Fruit fly (Drosophila melanogaster) whole organism, embryonic: Measurements from ENCODE around the gene Gnmt.

ENCODE experiments used
- Ada2b ChIP-seq: fragments of 200-800 bp; sonication (Bioruptor generic); IDR thresholded peaks from 2 replicates; pipeline ENCODE4 v1.3.6; 2022; ENCODE audit warnings: missing biosample characterization, missing genetic modification characterization
- Atf6 ChIP-seq: fragments of 200-800 bp; sonication (Bioruptor generic); IDR thresholded peaks from 2 replicates; pipeline ENCODE4 v1.3.6; 2022; ENCODE audit warnings: missing biosample characterization, missing genetic modification characterization
- CG10209 ChIP-seq: fragments of 200-800 bp; sonication (Bioruptor generic); optimal IDR thresholded peaks from 3 replicates; lab custom pipeline; 2017; ENCODE audit warnings: missing biosample characterization, mild to moderate bottlenecking, missing genetic modification characterization, missing genetic modification reagents
- CG13287 ChIP-seq: fragments of 200-800 bp; sonication (Bioruptor generic); IDR thresholded peaks from 2 replicates; pipeline ENCODE4 v1.3.6; 2022; ENCODE audit warnings: missing biosample characterization, missing genetic modification characterization; ENCODE audit not compliant: partially characterized antibody
- CG15479 ChIP-seq: fragments of 200-800 bp; sonication (Bioruptor generic); optimal IDR thresholded peaks from 3 replicates; lab custom pipeline; 2019; ENCODE audit warnings: missing biosample characterization, mild to moderate bottlenecking, missing genetic modification characterization, moderate library complexity
- CG2875 ChIP-seq: fragments of 200-800 bp; sonication (Bioruptor generic); optimal IDR thresholded peaks from 2 replicates; lab custom pipeline; 2017; ENCODE audit warnings: missing biosample characterization, mild to moderate bottlenecking, missing genetic modification characterization, missing genetic modification reagents
- CG3995 ChIP-seq: fragments of 200-800 bp; sonication (Bioruptor generic); optimal IDR thresholded peaks from 3 replicates; lab custom pipeline; 2016; ENCODE audit warnings: missing biosample characterization, missing genetic modification characterization
- CG4707 ChIP-seq: fragments of 200-800 bp; sonication (Bioruptor generic); optimal IDR thresholded peaks from 2 replicates; lab custom pipeline; 2018; ENCODE audit warnings: missing biosample characterization, mild to moderate bottlenecking, missing genetic modification characterization, moderate library complexity
- CG4820 ChIP-seq: fragments of 200-800 bp; sonication (Bioruptor generic); optimal IDR thresholded peaks from 3 replicates; lab custom pipeline; 2016; ENCODE audit warnings: missing biosample characterization, missing genetic modification characterization
- CG7372 ChIP-seq: fragments of 200-800 bp; sonication (Bioruptor generic); IDR thresholded peaks from 2 replicates; pipeline ENCODE4 v1.3.6; 2022; ENCODE audit warnings: missing biosample characterization, missing genetic modification characterization
- CG7745 ChIP-seq: fragments of 200-800 bp; sonication (Bioruptor generic); optimal IDR thresholded peaks from 2 replicates; lab custom pipeline; 2018; ENCODE audit warnings: missing biosample characterization, mild to moderate bottlenecking, missing genetic modification characterization, moderate library complexity
- CG7786 ChIP-seq: fragments of 200-800 bp; sonication (Bioruptor generic); optimal IDR thresholded peaks from 2 replicates; lab custom pipeline; 2016; ENCODE audit warnings: missing biosample characterization, missing genetic modification characterization
- CG8281 ChIP-seq: fragments of 200-800 bp; sonication (Bioruptor generic); optimal IDR thresholded peaks from 2 replicates; lab custom pipeline; 2018; ENCODE audit warnings: missing biosample characterization, mild to moderate bottlenecking, missing genetic modification characterization, moderate library complexity
- CG8924 ChIP-seq: fragments of 200-800 bp; optimal IDR thresholded peaks from 3 replicates; lab custom pipeline; 2019; ENCODE audit warnings: missing biosample characterization, mild to moderate bottlenecking, missing genetic modification characterization, moderate library complexity
- CG9876 ChIP-seq: fragments of 200-800 bp; sonication (Bioruptor generic); optimal IDR thresholded peaks from 2 replicates; lab custom pipeline; 2016; ENCODE audit warnings: missing biosample characterization, missing genetic modification characterization
- CkIIα-i1 ChIP-seq: fragments of 200-800 bp; sonication (Bioruptor generic); IDR thresholded peaks from 2 replicates; pipeline ENCODE4 v1.3.6; 2022; ENCODE audit warnings: missing biosample characterization, missing genetic modification characterization
- CoRest ChIP-seq: fragments of 200-800 bp; sonication (Bioruptor generic); optimal IDR thresholded peaks from 3 replicates; lab custom pipeline; 2018; ENCODE audit warnings: missing biosample characterization, mild to moderate bottlenecking, missing genetic modification characterization, moderate library complexity
- Dad ChIP-seq: fragments of 200-800 bp; sonication (Bioruptor generic); optimal IDR thresholded peaks from 3 replicates; lab custom pipeline; 2016; ENCODE audit warnings: missing biosample characterization, missing genetic modification characterization
- Doc2 ChIP-seq: fragments of 200-800 bp; sonication (Bioruptor generic); IDR thresholded peaks from 2 replicates; pipeline ENCODE4 v1.3.6; 2022; ENCODE audit warnings: missing biosample characterization, missing genetic modification characterization
- Dp ChIP-seq: fragments of 200-800 bp; sonication (Bioruptor generic); optimal IDR thresholded peaks from 2 replicates; lab custom pipeline; 2018; ENCODE audit warnings: missing biosample characterization, mild to moderate bottlenecking, missing genetic modification characterization, moderate library complexity
- Drgx ChIP-seq: fragments of 200-800 bp; sonication (Bioruptor generic); IDR thresholded peaks from 2 replicates; pipeline ENCODE4 v1.3.6; 2022; ENCODE audit warnings: missing biosample characterization, missing genetic modification characterization
- ERR ChIP-seq: fragments of 200-800 bp; sonication (Bioruptor generic); optimal IDR thresholded peaks from 2 replicates; lab custom pipeline; 2016; ENCODE audit warnings: missing biosample characterization, missing genetic modification characterization
- HLH4C ChIP-seq: fragments of 200-800 bp; sonication (Bioruptor generic); IDR thresholded peaks from 3 replicates; pipeline ENCODE4 v1.3.6; 2022; ENCODE audit warnings: missing biosample characterization, missing genetic modification characterization; ENCODE audit not compliant: partially characterized antibody
- Hmx ChIP-seq: fragments of 200-800 bp; sonication (Bioruptor generic); optimal IDR thresholded peaks from 2 replicates; lab custom pipeline; 2016; ENCODE audit warnings: missing biosample characterization, missing genetic modification characterization
- Jarid2 ChIP-seq: fragments of 200-800 bp; sonication (Bioruptor generic); optimal IDR thresholded peaks from 3 replicates; lab custom pipeline; 2017; ENCODE audit warnings: mild to moderate bottlenecking, missing biosample characterization, missing genetic modification reagents, missing genetic modification characterization
- Lhr ChIP-seq: fragments of 200-800 bp; sonication (Bioruptor generic); optimal IDR thresholded peaks from 3 replicates; lab custom pipeline; 2017; ENCODE audit warnings: mild to moderate bottlenecking, missing biosample characterization, missing genetic modification reagents, missing genetic modification characterization
- Lim3 ChIP-seq: fragments of 200-800 bp; sonication (Bioruptor generic); IDR thresholded peaks from 2 replicates; pipeline ENCODE4 v1.3.6; 2022; ENCODE audit warnings: missing biosample characterization, missing genetic modification characterization
- Lpt ChIP-seq: fragments of >200 bp; optimal IDR thresholded peaks from 2 replicates; lab custom pipeline; 2018; ENCODE audit warnings: missing biosample characterization, missing genetic modification characterization
- Mrtf ChIP-seq: fragments of 200-800 bp; sonication (Bioruptor generic); IDR thresholded peaks from 3 replicates; pipeline ENCODE4 v1.3.6; 2022; ENCODE audit warnings: missing biosample characterization, missing genetic modification characterization
- NK7.1 ChIP-seq: fragments of 200-800 bp; sonication (Bioruptor generic); optimal IDR thresholded peaks from 3 replicates; lab custom pipeline; 2016; ENCODE audit warnings: missing biosample characterization, missing genetic modification characterization
- Rx ChIP-seq: fragments of 200-800 bp; sonication (Bioruptor generic); IDR thresholded peaks from 2 replicates; pipeline ENCODE4 v1.3.6; 2022; ENCODE audit warnings: missing biosample characterization, missing genetic modification characterization
- Side ChIP-seq: fragments of 200-800 bp; sonication (Bioruptor generic); optimal IDR thresholded peaks from 2 replicates; lab custom pipeline; 2016; ENCODE audit warnings: missing biosample characterization, missing genetic modification characterization
- Xbp1 ChIP-seq: fragments of 200-800 bp; sonication (Bioruptor generic); optimal IDR thresholded peaks from 3 replicates; lab custom pipeline; 2016; ENCODE audit warnings: missing biosample characterization, mild to moderate bottlenecking, missing genetic modification characterization
- ab ChIP-seq: fragments of 200-800 bp; sonication (Bioruptor generic); optimal IDR thresholded peaks from 2 replicates; lab custom pipeline; 2016; ENCODE audit warnings: missing biosample characterization, missing genetic modification characterization
- cas ChIP-seq: fragments of 200-800 bp; sonication (Bioruptor generic); IDR thresholded peaks from 2 replicates; pipeline ENCODE4 v1.3.6; 2022; ENCODE audit warnings: missing biosample characterization, missing genetic modification characterization
- caup ChIP-seq: fragments of 200-800 bp; sonication (Bioruptor generic); optimal IDR thresholded peaks from 3 replicates; lab custom pipeline; 2017; ENCODE audit warnings: missing biosample characterization, mild to moderate bottlenecking, missing genetic modification characterization, moderate library complexity; ENCODE audit not compliant: severe bottlenecking
- dan ChIP-seq: fragments of 200-800 bp; sonication (Bioruptor generic); IDR thresholded peaks from 2 replicates; pipeline ENCODE4 v1.3.6; 2022; ENCODE audit warnings: missing biosample characterization, missing genetic modification characterization
- eve ChIP-seq, 2 experiments: fragments of >200 bp; optimal IDR thresholded peaks; 2 replicates each; lab custom pipeline; 2017; ENCODE audit warnings: missing biosample characterization in 2 of 2, missing genetic modification characterization in 2 of 2
- ewg ChIP-seq: fragments of 200-800 bp; sonication (Bioruptor generic); optimal IDR thresholded peaks from 3 replicates; lab custom pipeline; 2017; ENCODE audit warnings: mild to moderate bottlenecking, missing biosample characterization, missing genetic modification reagents, missing genetic modification characterization
- fd96Cb ChIP-seq: fragments of 200-800 bp; sonication (Bioruptor generic); optimal IDR thresholded peaks from 2 replicates; lab custom pipeline; 2018; ENCODE audit warnings: missing biosample characterization, mild to moderate bottlenecking, missing genetic modification characterization, moderate library complexity
- gro ChIP-seq: fragments of 200-800 bp; sonication (Bioruptor generic); optimal IDR thresholded peaks from 2 replicates; lab custom pipeline; 2016; ENCODE audit warnings: missing biosample characterization, missing genetic modification characterization
- oc ChIP-seq: fragments of 200-800 bp; sonication (Bioruptor generic); optimal IDR thresholded peaks from 2 replicates; lab custom pipeline; 2018; ENCODE audit warnings: missing biosample characterization, mild to moderate bottlenecking, missing genetic modification characterization, moderate library complexity
- org-1 ChIP-seq: fragments of 200-800 bp; sonication (Bioruptor generic); optimal IDR thresholded peaks from 2 replicates; lab custom pipeline; 2017; ENCODE audit warnings: missing biosample characterization, missing genetic modification characterization
- sens ChIP-seq: fragments of 200-800 bp; sonication (Bioruptor generic); peaks from one replicate; lab custom pipeline; 2016; ENCODE audit warnings: missing biosample characterization, missing genetic modification characterization
- tin ChIP-seq: fragments of 200-800 bp; sonication (Bioruptor generic); optimal IDR thresholded peaks from 3 replicates; lab custom pipeline; 2016; ENCODE audit warnings: missing biosample characterization, missing genetic modification characterization
- tio ChIP-seq: fragments of 200-800 bp; sonication (Bioruptor generic); optimal IDR thresholded peaks from 2 replicates; lab custom pipeline; 2017; ENCODE audit warnings: missing biosample characterization, missing genetic modification characterization, inconsistent platforms
- tll ChIP-seq, 2 experiments: fragments of 200-800 bp in 1 of 2; fragments of >200 bp in 1 of 2; sonication (Bioruptor generic) in 1 of 2; optimal IDR thresholded peaks; 2 replicates each; lab custom pipeline; 2017 to 2019; ENCODE audit warnings: missing biosample characterization in 2 of 2, missing genetic modification characterization in 2 of 2, mild to moderate bottlenecking in 1 of 2, moderate library complexity in 1 of 2
- vnd ChIP-seq: fragments of 200-800 bp; sonication (Bioruptor generic); IDR thresholded peaks from 3 replicates; pipeline ENCODE4 v1.3.6; 2022; ENCODE audit warnings: missing biosample characterization, missing genetic modification characterization; ENCODE audit not compliant: partially characterized antibody
- zfh2 ChIP-seq: fragments of 200-800 bp; sonication (Bioruptor generic); optimal IDR thresholded peaks from 2 replicates; lab custom pipeline; 2016; ENCODE audit warnings: missing biosample characterization, missing genetic modification characterization

Gene Gnmt

DNA sequence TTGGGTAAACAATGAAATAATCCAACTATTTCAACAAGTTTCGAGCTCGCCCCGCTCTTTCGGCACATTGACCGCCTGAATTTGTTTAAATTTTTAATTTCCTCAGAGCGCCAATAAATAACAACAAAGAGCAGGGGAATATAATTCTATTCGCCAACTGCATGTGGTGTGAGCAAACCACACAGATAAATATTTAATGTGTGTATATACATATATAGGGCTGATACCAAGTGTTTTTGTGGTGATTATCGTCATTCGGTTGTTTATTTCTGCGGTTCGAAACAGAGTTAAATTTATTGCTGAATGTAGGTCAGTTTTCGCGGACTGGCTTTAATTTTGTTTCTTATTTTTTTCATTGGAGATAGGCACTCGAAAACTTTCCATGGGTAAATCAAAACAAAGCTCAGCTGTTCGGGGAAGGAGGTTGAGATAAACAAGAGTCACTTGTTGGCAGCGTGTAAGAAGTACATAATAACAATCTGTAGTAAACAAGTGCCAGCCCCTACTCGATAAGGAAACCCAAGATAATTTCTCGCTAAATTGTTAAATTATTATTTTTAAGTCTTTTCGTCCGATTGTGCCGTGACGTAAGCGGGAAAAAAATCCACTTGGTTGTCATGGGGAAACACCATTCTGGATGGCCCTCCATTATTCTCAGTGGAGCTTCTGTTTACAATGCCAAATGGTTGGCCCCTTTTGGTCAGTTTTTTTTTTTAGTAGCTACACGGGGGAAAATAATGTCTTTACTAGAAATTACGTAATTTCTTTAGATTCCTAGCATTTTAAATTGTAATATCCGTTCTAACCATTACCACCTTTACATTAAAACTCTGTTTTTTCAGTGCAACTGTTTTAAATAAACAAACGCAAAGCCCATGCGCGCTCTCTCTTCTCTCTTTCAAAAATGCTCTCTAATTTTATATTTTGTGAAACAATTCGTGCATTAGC, 43.5 kb downstream of the Gnmt start (continued):
- TF ChIP-seq CG10209 (GFP tag; lab: Kevin White, UChicago) (peak; percentile 45), Lim3 (GFP tag; lab: Robert Waterston, UW) (no peak), CG2875 (GFP tag; lab: Kevin White, UChicago) (peak; percentile 27), Lhr (GFP tag; lab: Kevin White, UChicago) (no peak), Mrtf (peak; percentile 65; the same call in 2 of the 3 replicates), Dp (no peak), CG7786 (peak; percentile 20), CG3995 (GFP tag; lab: Kevin White, UChicago) (no peak), eve (GFP tag; optimal IDR thresholded peaks at IDR 0.05; lab: Kevin White, UChicago) (no peak), CkIIα-i1 (GFP tag; lab: Robert Waterston, UW) (no peak), dan (GFP tag; lab: Robert Waterston, UW) (no peak), NK7.1 (GFP tag; lab: Kevin White, UChicago) (peak; percentile 45), CG7372 (GFP tag; lab: Robert Waterston, UW) (peak; percentile 26; the same call in 1 of the 2 replicates), fd96Cb (peak; percentile 53), cas (GFP tag; lab: Robert Waterston, UW) (no peak), Side (GFP tag; lab: Kevin White, UChicago) (no peak), oc (tag; lab: Kevin White, UChicago) (no peak), Atf6 (GFP tag; lab: Robert Waterston, UW) (peak; percentile 38), Hmx (GFP tag; lab: Kevin White, UChicago) (no peak), CG4707 (GFP tag; lab: Kevin White, UChicago) (no peak), ab (GFP tag; lab: Kevin White, UChicago) (no peak), Doc2 (no peak), tll (GFP tag; optimal IDR thresholded peaks at IDR 0.05; lab: Kevin White, UChicago) (no peak), Rx (peak; percentile 46; the same call in 1 of the 2 replicates), ERR (GFP tag; lab: Kevin White, UChicago) (no peak), ewg (peak; percentile 82), HLH4C (GFP tag; lab: Robert Waterston, UW) (no peak), CG8281 (tag; lab: Kevin White, UChicago) (peak; percentile 7), CG4820 (GFP tag; lab: Kevin White, UChicago) (peak; percentile 2), CG7745 (tag; lab: Kevin White, UChicago) (no peak), sens (GFP tag; lab: Kevin White, UChicago) (peak; percentile 92), Drgx (GFP tag; lab: Robert Waterston, UW) (peak; percentile 68), CG9876 (GFP tag; lab: Kevin White, UChicago) (no peak), gro (GFP tag; lab: Kevin White, UChicago) (peak; percentile 51), CoRest (tag; lab: Kevin White, UChicago) (peak; percentile 49), Ada2b (GFP tag; lab: Robert Waterston, UW) (peak; percentile 70), Lpt (GFP tag; lab: Kevin White, UChicago) (no peak), org-1 (GFP tag; lab: Kevin White, UChicago) (peak; percentile 9), tin (GFP tag; lab: Kevin White, UChicago) (peak; percentile 40), CG8924 (tag; lab: Kevin White, UChicago) (no peak), CG15479 (GFP tag; lab: Kevin White, UChicago) (no peak), Dad (peak; percentile 9), Jarid2 (peak; percentile 20), tio (GFP tag; lab: Kevin White, UChicago) (peak; percentile 22), CG13287 (GFP tag; lab: Robert Waterston, UW) (no peak), Xbp1 (GFP tag; lab: Kevin White, UChicago) (peak; percentile 49), vnd (no peak), zfh2 (peak; percentile 50), caup (GFP tag; lab: Kevin White, UChicago) (no peak)
